Fruit fly (Drosophila melanogaster): ENCODE results near the gene poe.

The poe gene

DNA sequence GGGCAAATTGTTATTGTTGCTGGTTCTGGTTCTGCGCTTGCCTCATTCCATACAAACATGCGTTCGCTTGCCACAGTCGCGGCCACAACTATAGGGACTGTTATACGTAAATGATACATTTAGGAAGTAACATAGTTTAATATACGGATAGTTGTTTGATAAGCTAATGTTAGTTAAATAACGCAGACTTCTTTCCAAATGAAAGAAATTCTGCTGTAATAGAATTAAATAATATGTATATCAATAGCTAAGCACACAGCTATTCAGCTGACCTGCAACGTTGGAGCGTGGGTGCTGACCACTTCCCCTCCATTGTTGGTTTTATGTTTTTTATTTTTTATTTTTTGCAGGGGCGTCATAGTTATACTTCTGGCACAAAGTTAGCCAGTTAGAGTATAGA, 36.7 kb downstream of the poe start (continued):
- peak; percentile 18 for TF ChIP-seq sug (tag; optimal IDR thresholded peaks at IDR 0.05)
- TF ChIP-seq Myb (GFP tag; optimal IDR thresholded peaks at IDR 0.05) = peak; percentile 1
- TF ChIP-seq CG16815 (GFP tag; optimal IDR thresholded peaks at IDR 0.05) = no peak
- no peak for TF ChIP-seq stwl (tag; optimal IDR thresholded peaks at IDR 0.05)
- TF ChIP-seq Lhr (GFP tag; optimal IDR thresholded peaks at IDR 0.05) = no peak
- TF ChIP-seq Abd-B (GFP tag; optimal IDR thresholded peaks at IDR 0.05) = peak; percentile 11
- TF ChIP-seq CG10462 (GFP tag; optimal IDR thresholded peaks at IDR 0.05) = peak; percentile 2
- TF ChIP-seq chm (GFP tag; IDR thresholded peaks at IDR 0.05) = peak; percentile 67; the same call in 1 of the 2 replicates

DNA sequence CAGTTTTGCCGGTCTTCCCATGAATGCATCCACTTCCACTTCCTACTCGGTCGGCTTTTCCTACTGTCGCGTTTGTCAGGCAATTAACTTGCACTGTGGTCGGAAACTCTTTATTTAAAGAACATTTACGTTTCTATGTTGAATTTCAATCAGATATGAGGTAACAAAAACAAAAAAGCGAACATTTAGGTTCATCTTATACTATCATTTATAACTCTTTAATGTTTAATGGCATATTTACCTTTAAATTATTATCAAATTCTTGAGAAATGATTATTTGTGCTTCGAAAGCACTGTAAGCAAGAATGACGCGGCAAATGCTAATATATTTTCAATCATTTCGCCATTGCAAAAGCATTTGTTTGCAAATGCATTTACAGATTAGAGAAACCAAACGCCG, 37.7 kb downstream of the poe start:
- TF ChIP-seq Med (GFP tag) = peak; percentile 42
- TF ChIP-seq TFAM (GFP tag; optimal IDR thresholded peaks at IDR 0.05) = no peak
- peak; percentile 27; the same call in 1 of the 3 replicates for TF ChIP-seq row (GFP tag; IDR thresholded peaks at IDR 0.05)
- TF ChIP-seq gem (tag; optimal IDR thresholded peaks at IDR 0.05) = peak; percentile 9
- TF ChIP-seq sens (GFP tag) = peak; percentile 12
- TF ChIP-seq croc (GFP tag; conservative IDR thresholded peaks at IDR 0.05) = no peak

DNA sequence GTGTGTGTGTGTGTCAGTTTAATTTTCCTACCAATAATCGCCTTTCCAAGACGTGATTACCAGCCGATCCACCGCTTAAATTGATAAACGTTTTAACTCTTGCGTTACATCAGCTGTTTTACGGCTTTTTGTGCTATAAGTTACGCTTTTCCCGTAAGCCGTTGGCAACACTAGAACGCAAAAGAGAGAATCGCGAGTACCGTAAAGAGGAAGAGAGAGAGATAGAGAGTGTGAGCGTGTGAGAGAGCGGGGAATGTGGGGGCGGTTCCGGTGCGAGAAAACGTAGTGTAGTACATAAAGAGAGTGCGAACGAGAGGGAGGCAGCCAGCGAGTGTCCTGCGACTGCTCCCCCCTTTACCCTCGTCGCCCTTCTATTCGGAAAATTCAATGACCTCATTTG, 39.8 kb downstream of the poe start:
- TF ChIP-seq crol (GFP tag; IDR thresholded peaks at IDR 0.05) = peak; percentile 96
- TF ChIP-seq CG9215 (GFP tag; IDR thresholded peaks at IDR 0.05) = peak; percentile 26; the same call in 1 of the 2 replicates
- TF ChIP-seq abd-A (tag; optimal IDR thresholded peaks at IDR 0.05) = no peak
- peak; percentile 7 for TF ChIP-seq CG2712 (tag; optimal IDR thresholded peaks at IDR 0.05)
- peak; percentile 23 for TF ChIP-seq CG34376 (GFP tag; optimal IDR thresholded peaks at IDR 0.05)
- no peak for TF ChIP-seq CG7271 (tag; optimal IDR thresholded peaks at IDR 0.05)
- no peak for TF ChIP-seq CG17361 (GFP tag; IDR thresholded peaks at IDR 0.05)
- no peak for TF ChIP-seq Side (GFP tag; optimal IDR thresholded peaks at IDR 0.05)
- TF ChIP-seq wor (GFP tag; IDR thresholded peaks at IDR 0.05) = no peak
- no peak for TF ChIP-seq Sox100B (GFP tag; optimal IDR thresholded peaks at IDR 0.05)
- TF ChIP-seq CG3163 (GFP tag; optimal IDR thresholded peaks at IDR 0.05) = peak; percentile 79
- peak; percentile 30; the same call in 2 of the 3 replicates for TF ChIP-seq sr (GFP tag; IDR thresholded peaks at IDR 0.05)
- TF ChIP-seq hth (optimal IDR thresholded peaks at IDR 0.05) = no peak
- TF ChIP-seq CG15011 (GFP tag; optimal IDR thresholded peaks at IDR 0.05) = no peak
- TF ChIP-seq CG2199 (GFP tag; IDR thresholded peaks at IDR 0.05) = 0 out of 3 replicates have a peak, but pooled peaks have one; percentile 41
- no peak for TF ChIP-seq sqz (GFP tag; optimal IDR thresholded peaks at IDR 0.05)
- peak; percentile 54; the same call in 1 of the 2 replicates for TF ChIP-seq seq (GFP tag; IDR thresholded peaks at IDR 0.05)
- 0 out of 3 replicates have a peak, but pooled peaks have one; percentile 11 for TF ChIP-seq row (GFP tag; IDR thresholded peaks at IDR 0.05)
- TF ChIP-seq fu2 (GFP tag; optimal IDR thresholded peaks at IDR 0.05) = no peak
- no peak for TF ChIP-seq lola (GFP tag; optimal IDR thresholded peaks at IDR 0.05)
- no peak for TF ChIP-seq gcm2 (GFP tag; optimal IDR thresholded peaks at IDR 0.05)
- peak; percentile 25 for TF ChIP-seq nau (GFP tag; optimal IDR thresholded peaks at IDR 0.05)
- TF ChIP-seq CG17385 (GFP tag; optimal IDR thresholded peaks at IDR 0.05) = peak; percentile 69
- no peak for TF ChIP-seq CG2116 (GFP tag; optimal IDR thresholded peaks at IDR 0.05)
- peak; percentile 44; the same call in 1 of the 2 replicates for TF ChIP-seq CG10321 (GFP tag; IDR thresholded peaks at IDR 0.05)
- 0 out of 2 replicates have a peak, but pooled peaks have one; percentile 6 for TF ChIP-seq CG8765 (GFP tag; IDR thresholded peaks at IDR 0.05)
- no peak for TF ChIP-seq CG11247 (GFP tag; IDR thresholded peaks at IDR 0.05)
- no peak for TF ChIP-seq Hsf (GFP tag; optimal IDR thresholded peaks at IDR 0.05)
- TF ChIP-seq CG4707 (GFP tag; optimal IDR thresholded peaks at IDR 0.05) = no peak
- TF ChIP-seq esg (GFP tag; conservative IDR thresholded peaks at IDR 0.05) = no peak
- TF ChIP-seq prd (optimal IDR thresholded peaks at IDR 0.05) = no peak
- no peak for TF ChIP-seq prd (GFP tag; IDR thresholded peaks at IDR 0.05)
- TF ChIP-seq Pdp1 (GFP tag; optimal IDR thresholded peaks at IDR 0.05) = peak in 1 of 2 experiments; percentile 29
- TF ChIP-seq tll (GFP tag; optimal IDR thresholded peaks at IDR 0.05) = no peak
- TF ChIP-seq sd (tag; optimal IDR thresholded peaks at IDR 0.05) = peak; percentile 88
- no peak for TF ChIP-seq CG17612 (GFP tag; IDR thresholded peaks at IDR 0.05)
